Worm (Caenorhabditis elegans) whole organism, midembryonic: ENCODE data around the gene cft-1.

Experiments used
- T22C8.4 ChIP-seq: fragments of 200-800 bp; sonication (Bioruptor generic); IDR thresholded peaks from 2 replicates; pipeline ENCODE4 v1.3.6; 2022; ENCODE audit warnings: missing genetic modification characterization, missing compliant biosample characterization
- cog-1 ChIP-seq: sonication (generic microtip); optimal IDR thresholded peaks from 2 replicates; lab custom pipeline; 2016; ENCODE audit warnings: missing genetic modification characterization, missing compliant biosample characterization
- flt-1 ChIP-seq: fragments of 200-800 bp; sonication (Bioruptor generic); IDR thresholded peaks from 2 replicates; pipeline ENCODE4 v1.3.6; 2022; ENCODE audit warnings: missing genetic modification characterization, missing compliant biosample characterization
- klf-2 ChIP-seq: fragments of 200-800 bp; sonication (Bioruptor generic); conservative IDR thresholded peaks from 2 replicates; pipeline ENCODE4 v1.3.6; 2022; ENCODE audit warnings: missing genetic modification reagents, missing genetic modification characterization, missing compliant biosample characterization
- med-1 ChIP-seq: sonication (generic microtip); optimal IDR thresholded peaks from 2 replicates; lab custom pipeline; 2017; ENCODE audit warnings: missing genetic modification characterization, mild to moderate bottlenecking, missing compliant biosample characterization, antibody characterized with exemption, missing genetic modification reagents; ENCODE audit not compliant: insufficient read depth
- ref-1 ChIP-seq: fragments of 200-800 bp; sonication (Bioruptor generic); conservative IDR thresholded peaks from 2 replicates; pipeline ENCODE4 v1.3.6; 2022; ENCODE audit warnings: missing genetic modification reagents, missing genetic modification characterization, missing compliant biosample characterization
- tab-1 ChIP-seq: fragments of 200-800 bp; sonication (Bioruptor generic); IDR thresholded peaks from 2 replicates; pipeline ENCODE4 v1.3.6; 2022; ENCODE audit warnings: missing genetic modification characterization, missing compliant biosample characterization
- ztf-23 ChIP-seq: fragments of 200-800 bp; sonication (Bioruptor generic); IDR thresholded peaks from 2 replicates; pipeline ENCODE4 v1.3.6; 2022; ENCODE audit warnings: missing genetic modification reagents, missing genetic modification characterization, missing compliant biosample characterization
- ztf-29 ChIP-seq: fragments of 200-800 bp; sonication (Bioruptor generic); IDR thresholded peaks from 2 replicates; pipeline ENCODE4 v1.3.6; 2022; ENCODE audit warnings: missing genetic modification reagents, missing genetic modification characterization, missing compliant biosample characterization

DNA sequence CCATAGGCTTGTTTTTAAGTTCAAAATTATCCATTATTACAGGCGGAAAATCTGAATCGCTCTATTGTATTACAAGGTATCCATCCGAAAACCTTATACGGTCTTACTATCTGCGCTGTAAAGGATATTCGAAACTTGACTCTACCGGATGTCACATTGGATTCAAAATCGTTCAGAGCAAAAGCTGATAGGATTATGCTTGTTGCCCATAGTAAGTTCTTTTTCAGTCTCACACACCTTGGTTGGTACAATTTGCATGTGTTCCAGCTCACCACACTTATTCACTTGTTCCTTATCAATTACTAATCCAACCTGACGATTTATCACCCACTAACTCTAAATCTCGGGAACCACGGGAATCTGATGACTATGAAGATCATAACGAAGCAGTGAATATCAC lies 10.9 kb upstream of the cft-1 start:
- TF ChIP-seq ztf-29 (GFP tag; lab: Robert Waterston, UW) (no peak), flt-1 (GFP tag; lab: Robert Waterston, UW) (no peak), cog-1 (no peak), T22C8.4 (GFP tag; lab: Robert Waterston, UW) (no peak), klf-2 (GFP tag; lab: Robert Waterston, UW) (no peak), med-1 (no peak), ztf-23 (GFP tag; lab: Robert Waterston, UW) (no peak), tab-1 (GFP tag; lab: Robert Waterston, UW) (no peak), ref-1 (GFP tag; lab: Robert Waterston, UW) (no peak)
